Worm (Caenorhabditis elegans) whole organism, late embryonic: ENCODE data around the gene M163.22.

Source experiments
- K02D7.2 ChIP-seq: sonication (generic microtip); optimal IDR thresholded peaks from 2 replicates; lab custom pipeline; 2017; ENCODE audit warnings: mild to moderate bottlenecking, missing genetic modification characterization, missing compliant biosample characterization
- ama-1 ChIP-seq: fragments of 150-350 bp; optimal IDR thresholded peaks from 2 replicates; lab custom pipeline; 2014
- ceh-22 ChIP-seq: sonication (generic microtip); optimal IDR thresholded peaks from 2 replicates; lab custom pipeline; 2017; ENCODE audit warnings: missing biosample characterization, missing genetic modification characterization
- ceh-9 ChIP-seq: sonication (generic microtip); optimal IDR thresholded peaks from 2 replicates; lab custom pipeline; 2016; ENCODE audit warnings: mild to moderate bottlenecking, missing genetic modification characterization, inconsistent platforms, missing compliant biosample characterization
- lin-11 ChIP-seq: fragments of 200-800 bp; sonication (Bioruptor generic); optimal IDR thresholded peaks from 2 replicates; lab custom pipeline; 2018; ENCODE audit warnings: mild to moderate bottlenecking, missing genetic modification characterization, missing compliant biosample characterization
- mec-3 ChIP-seq: sonication (generic microtip); optimal IDR thresholded peaks from 2 replicates; lab custom pipeline; 2016; ENCODE audit warnings: borderline replicate concordance, missing genetic modification characterization, missing compliant biosample characterization
- pha-2 ChIP-seq: sonication (generic microtip); optimal IDR thresholded peaks from 2 replicates; lab custom pipeline; 2017; ENCODE audit warnings: mild to moderate bottlenecking, missing genetic modification characterization, missing compliant biosample characterization
- sox-4 ChIP-seq: sonication (generic microtip); optimal IDR thresholded peaks from 2 replicates; lab custom pipeline; 2017; ENCODE audit warnings: mild to moderate bottlenecking, missing genetic modification characterization, inconsistent platforms, missing compliant biosample characterization

DNA sequence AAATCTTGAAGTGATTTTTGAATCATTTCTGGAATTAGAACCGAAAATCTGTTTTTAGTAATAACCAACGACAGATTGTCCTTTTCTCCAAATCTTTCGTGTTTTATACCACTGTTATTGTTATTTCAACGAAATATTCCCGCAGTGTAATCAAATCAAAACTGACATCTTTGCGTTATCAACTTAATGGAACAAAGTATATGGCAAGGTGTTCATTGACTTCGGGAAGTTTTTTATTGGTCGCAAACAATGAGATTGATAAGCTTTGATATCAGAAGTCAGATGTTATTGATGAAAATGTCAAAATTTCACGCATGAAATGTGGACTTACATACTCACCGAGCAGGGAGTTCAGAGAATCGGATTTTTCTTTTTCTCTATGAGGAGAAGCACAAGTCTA, 41.0 kb upstream of the M163.22 start, which contains the start of gene F23D12.11:
- no peak for TF ChIP-seq ceh-9 (tag; lab: Kevin White, UChicago)
- no peak for TF ChIP-seq ceh-22
- no peak for TF ChIP-seq lin-11 (tag; lab: Kevin White, UChicago)
- no peak for TF ChIP-seq pha-2
- TF ChIP-seq K02D7.2: no peak
- TF ChIP-seq sox-4: no peak
- TF ChIP-seq ama-1 (lab: Kevin White, UChicago): no peak
- TF ChIP-seq mec-3 (tag; lab: Kevin White, UChicago): no peak
